Worm (Caenorhabditis elegans) whole organism, mixed stage, embryonic: ENCODE data around the gene EGAP2.1.

Source experiments
- M03D4.4 ChIP-seq: sonication (generic microtip); optimal IDR thresholded peaks from 2 replicates; lab custom pipeline; 2017; ENCODE audit warnings: mild to moderate bottlenecking, missing genetic modification characterization, missing compliant biosample characterization
- bed-3 ChIP-seq: fragments of 200-800 bp; sonication (Bioruptor generic); optimal IDR thresholded peaks from 3 replicates; lab custom pipeline; 2018; ENCODE audit warnings: mild to moderate bottlenecking, missing genetic modification characterization, moderate library complexity, missing compliant biosample characterization
- blmp-1 ChIP-seq: fragments of 150-350 bp; optimal IDR thresholded peaks from 2 replicates; lab custom pipeline; 2014; ENCODE audit warnings: missing biosample characterization, missing genetic modification characterization
- ceh-39 ChIP-seq: fragments of 150-350 bp; optimal IDR thresholded peaks from 2 replicates; lab custom pipeline; 2014; ENCODE audit warnings: missing biosample characterization, missing genetic modification characterization
- ceh-43 ChIP-seq: fragments of 200-800 bp; sonication (Bioruptor generic); optimal IDR thresholded peaks from 2 replicates; lab custom pipeline; 2018; ENCODE audit warnings: mild to moderate bottlenecking, missing genetic modification characterization, moderate library complexity, missing compliant biosample characterization
- ceh-83 ChIP-seq: fragments of 200-800 bp; sonication (Bioruptor generic); optimal IDR thresholded peaks from 2 replicates; lab custom pipeline; 2018; ENCODE audit warnings: mild to moderate bottlenecking, missing genetic modification characterization, missing compliant biosample characterization
- ces-1 ChIP-seq: fragments of 150-350 bp; optimal IDR thresholded peaks from 2 replicates; lab custom pipeline; 2014; ENCODE audit warnings: missing biosample characterization, missing genetic modification reagents, missing genetic modification characterization
- drap-1 ChIP-seq: fragments of 200-800 bp; sonication (Bioruptor generic); optimal IDR thresholded peaks from 3 replicates; lab custom pipeline; 2018; ENCODE audit warnings: mild to moderate bottlenecking, missing genetic modification characterization, missing compliant biosample characterization
- elt-1 ChIP-seq: sonication (generic microtip); optimal IDR thresholded peaks from 2 replicates; lab custom pipeline; 2017; ENCODE audit warnings: missing genetic modification characterization, mild to moderate bottlenecking, missing compliant biosample characterization, antibody characterized with exemption, moderate library complexity, borderline replicate concordance; ENCODE audit not compliant: insufficient read depth
- elt-3 ChIP-seq: fragments of 150-350 bp; optimal IDR thresholded peaks from 2 replicates; lab custom pipeline; 2014; ENCODE audit warnings: missing biosample characterization, missing genetic modification characterization
- ham-2 ChIP-seq: fragments of 200-800 bp; sonication (Bioruptor generic); optimal IDR thresholded peaks from 2 replicates; lab custom pipeline; 2018; ENCODE audit warnings: mild to moderate bottlenecking, missing genetic modification characterization, missing compliant biosample characterization
- hlh-1 ChIP-seq: fragments of 150-350 bp; optimal IDR thresholded peaks from 2 replicates; lab custom pipeline; 2014; ENCODE audit warnings: missing biosample characterization, missing genetic modification reagents, missing genetic modification characterization
- lin-13 ChIP-seq: fragments of 150-350 bp; optimal IDR thresholded peaks from 2 replicates; lab custom pipeline; 2014; ENCODE audit warnings: missing biosample characterization, missing genetic modification characterization
- lin-32 ChIP-seq: fragments of 200-800 bp; sonication (Bioruptor generic); optimal IDR thresholded peaks from 2 replicates; lab custom pipeline; 2018; ENCODE audit warnings: mild to moderate bottlenecking, missing genetic modification characterization, missing compliant biosample characterization
- lsy-2 ChIP-seq: fragments of 150-350 bp; optimal IDR thresholded peaks from 2 replicates; lab custom pipeline; 2014; ENCODE audit warnings: missing biosample characterization, missing genetic modification characterization
- mab-5 ChIP-seq: fragments of 150-350 bp; optimal IDR thresholded peaks from 2 replicates; lab custom pipeline; 2014; ENCODE audit warnings: missing biosample characterization, missing genetic modification characterization
- mep-1 ChIP-seq: fragments of 150-350 bp; optimal IDR thresholded peaks from 2 replicates; lab custom pipeline; 2017; ENCODE audit warnings: missing biosample characterization, missing genetic modification reagents, missing genetic modification characterization, inconsistent platforms
- mls-2 ChIP-seq: sonication (generic microtip); optimal IDR thresholded peaks from 2 replicates; lab custom pipeline; 2016; ENCODE audit warnings: mild to moderate bottlenecking, missing genetic modification characterization, moderate library complexity, missing compliant biosample characterization
- nhr-12 ChIP-seq: fragments of 150-350 bp; optimal IDR thresholded peaks from 2 replicates; lab custom pipeline; 2014; ENCODE audit warnings: missing biosample characterization, missing genetic modification characterization
- nhr-237 ChIP-seq: fragments of 150-350 bp; optimal IDR thresholded peaks from 2 replicates; lab custom pipeline; 2014; ENCODE audit warnings: missing biosample characterization, missing genetic modification characterization
- nhr-28 ChIP-seq: fragments of 150-350 bp; optimal IDR thresholded peaks from 2 replicates; lab custom pipeline; 2014; ENCODE audit warnings: missing biosample characterization, missing genetic modification characterization
- pha-4 ChIP-seq: fragments of 150-350 bp; optimal IDR thresholded peaks from 2 replicates; lab custom pipeline; 2018; ENCODE audit warnings: missing biosample characterization, missing genetic modification reagents, missing genetic modification characterization
- sem-2 ChIP-seq: fragments of 200-800 bp; sonication (Bioruptor generic); optimal IDR thresholded peaks from 2 replicates; lab custom pipeline; 2018; ENCODE audit warnings: mild to moderate bottlenecking, missing genetic modification characterization, missing compliant biosample characterization
- snpc-4 ChIP-seq: fragments of 150-350 bp; optimal IDR thresholded peaks from 2 replicates; lab custom pipeline; 2014; ENCODE audit warnings: missing biosample characterization, missing genetic modification characterization
- sptf-1 ChIP-seq: sonication (generic microtip); optimal IDR thresholded peaks from 2 replicates; lab custom pipeline; 2017; ENCODE audit warnings: mild to moderate bottlenecking, missing genetic modification characterization, moderate library complexity, missing compliant biosample characterization
- unc-120 ChIP-seq: sonication (generic microtip); optimal IDR thresholded peaks from 2 replicates; lab custom pipeline; 2017; ENCODE audit warnings: missing genetic modification characterization, missing compliant biosample characterization; ENCODE audit not compliant: poor library complexity, severe bottlenecking
- unc-39 ChIP-seq: fragments of 150-350 bp; optimal IDR thresholded peaks from 2 replicates; lab custom pipeline; 2014; ENCODE audit warnings: missing biosample characterization, missing genetic modification characterization
- unc-62 ChIP-seq: fragments of 150-350 bp; optimal IDR thresholded peaks from 2 replicates; lab custom pipeline; 2014; ENCODE audit warnings: missing biosample characterization, missing genetic modification reagents, missing genetic modification characterization
- zip-8 ChIP-seq: fragments of 150-350 bp; optimal IDR thresholded peaks from 2 replicates; lab custom pipeline; 2014; ENCODE audit warnings: missing biosample characterization, missing genetic modification characterization
- ztf-11 ChIP-seq: fragments of 150-350 bp; optimal IDR thresholded peaks from 2 replicates; lab custom pipeline; 2014; ENCODE audit warnings: missing biosample characterization, missing genetic modification characterization

Gene EGAP2.1

DNA sequence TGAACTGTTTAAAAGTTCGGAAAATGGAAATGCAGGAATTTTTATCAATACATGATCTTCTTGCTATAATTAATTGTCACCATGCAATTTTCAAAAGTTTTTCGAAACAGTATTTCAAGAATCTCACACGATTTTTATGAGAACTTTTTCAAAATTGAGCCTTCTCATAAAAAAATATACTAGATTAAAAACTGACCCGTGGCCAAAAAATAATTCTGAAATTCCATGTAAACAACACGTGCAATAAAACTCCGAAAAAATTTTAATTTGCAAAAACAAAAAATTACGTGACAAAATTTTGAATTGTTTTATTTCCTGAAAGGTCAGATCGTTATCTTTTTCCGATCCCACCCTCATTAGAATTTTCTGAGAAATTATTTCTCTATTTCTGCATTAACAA, 35.7 kb upstream of the EGAP2.1 start, which contains the start of gene C34F11.5:
C34F11.5 (plus strand) TSS at position 301 of the 400 bp plus-strand sequence.
- TF ChIP-seq mep-1 (tag; lab: Kevin White, UChicago) (no peak), M03D4.4 (tag; lab: Kevin White, UChicago) (no peak), sem-2 (GFP tag; lab: Kevin White, UChicago) (no peak), ham-2 (no peak), unc-39 (no peak)

DNA sequence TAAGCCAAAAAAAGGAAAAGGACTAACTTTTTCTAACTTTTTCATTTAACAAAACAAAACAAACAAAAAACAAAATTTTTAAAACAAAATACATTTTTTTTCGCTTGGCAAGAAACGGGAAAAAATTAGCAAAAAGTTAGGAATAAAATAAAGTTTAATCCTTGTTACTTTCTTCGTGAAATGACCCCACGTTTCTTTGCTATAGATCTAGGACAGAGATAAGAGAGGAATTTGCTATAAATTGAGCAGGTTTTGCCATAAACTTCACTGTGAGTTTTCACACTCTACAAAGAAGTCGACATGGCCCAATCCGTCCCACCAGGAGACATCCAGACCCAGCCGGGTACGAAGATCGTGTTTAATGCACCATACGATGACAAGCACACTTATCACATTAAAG, 31.7 kb upstream of the EGAP2.1 start, which contains the start of gene msp-50:
msp-50 (plus strand) TSS at position 301 of the 400 bp plus-strand sequence.
- TF ChIP-seq zip-8 (tag; lab: Kevin White, UChicago), result no peak
- TF ChIP-seq ceh-39 (tag; lab: Kevin White, UChicago), result no peak
- TF ChIP-seq unc-62, result no peak
- TF ChIP-seq hlh-1 (tag; lab: Kevin White, UChicago), result no peak
- TF ChIP-seq lin-13 (tag; lab: Kevin White, UChicago), result no peak
- TF ChIP-seq mab-5, result no peak
- TF ChIP-seq mls-2 (tag; lab: Kevin White, UChicago), result no peak
- no peak for TF ChIP-seq sem-2 (GFP tag; lab: Kevin White, UChicago)
- TF ChIP-seq ces-1 (GFP tag; lab: Kevin White, UChicago), result no peak
- no peak for TF ChIP-seq unc-120 (tag; lab: Kevin White, UChicago)
- no peak for TF ChIP-seq mep-1 (tag; lab: Kevin White, UChicago)
- no peak for TF ChIP-seq elt-3 (tag; lab: Kevin White, UChicago)
- TF ChIP-seq blmp-1 (tag; lab: Kevin White, UChicago), result no peak
- TF ChIP-seq ceh-43 (GFP tag; lab: Kevin White, UChicago), result no peak
- no peak for TF ChIP-seq snpc-4 (tag; lab: Kevin White, UChicago)
- TF ChIP-seq elt-1 (tag; lab: Kevin White, UChicago), result no peak

ce11 chrII:5200987-5201582, 30.1 kb upstream of the EGAP2.1 start:
- TF ChIP-seq unc-120 (tag; lab: Kevin White, UChicago) (peak; percentile 58), nhr-237 (no peak), lsy-2 (no peak), ztf-11 (tag; lab: Kevin White, UChicago) (no peak), M03D4.4 (tag; lab: Kevin White, UChicago) (no peak), mep-1 (tag; lab: Kevin White, UChicago) (peak; percentile 13), sptf-1 (no peak), elt-3 (tag; lab: Kevin White, UChicago) (no peak), bed-3 (GFP tag; lab: Kevin White, UChicago) (no peak), zip-8 (tag; lab: Kevin White, UChicago) (no peak), pha-4 (tag; lab: Kevin White, UChicago) (no peak), lin-32 (GFP tag; lab: Kevin White, UChicago) (no peak), mab-5 (no peak), nhr-28 (no peak), blmp-1 (tag; lab: Kevin White, UChicago) (no peak), nhr-12 (tag; lab: Kevin White, UChicago) (no peak), unc-62 (peak; percentile 10)

ce11 chrII:5201922-5202562, 29.2 kb upstream of the EGAP2.1 start:
- no peak for TF ChIP-seq drap-1
- no peak for TF ChIP-seq elt-1 (tag; lab: Kevin White, UChicago)
- TF ChIP-seq M03D4.4 (tag; lab: Kevin White, UChicago), result no peak
- TF ChIP-seq sptf-1, result no peak
- no peak for TF ChIP-seq blmp-1 (tag; lab: Kevin White, UChicago)
- TF ChIP-seq lsy-2, result no peak
- TF ChIP-seq hlh-1 (tag; lab: Kevin White, UChicago), result no peak
- TF ChIP-seq nhr-237, result no peak
- TF ChIP-seq nhr-12 (tag; lab: Kevin White, UChicago), result no peak
- TF ChIP-seq zip-8 (tag; lab: Kevin White, UChicago), result no peak
- no peak for TF ChIP-seq nhr-28
- no peak for TF ChIP-seq lin-13 (tag; lab: Kevin White, UChicago)
- TF ChIP-seq ceh-43 (GFP tag; lab: Kevin White, UChicago), result no peak
- no peak for TF ChIP-seq ceh-83 (GFP tag; lab: Kevin White, UChicago)
- no peak for TF ChIP-seq mab-5
